Worm (Caenorhabditis elegans) whole organism, midembryonic: Measurements from ENCODE around the gene K09C4.10.
A peak's percentile ranks its signal among the peaks of the same experiment; 100 is the strongest.

ENCODE experiments used
- T22C8.4 ChIP-seq: fragments of 200-800 bp; sonication (Bioruptor generic); IDR thresholded peaks from 2 replicates; pipeline ENCODE4 v1.3.6; 2022; ENCODE audit warnings: missing genetic modification characterization, missing compliant biosample characterization
- cog-1 ChIP-seq: sonication (generic microtip); optimal IDR thresholded peaks from 2 replicates; lab custom pipeline; 2016; ENCODE audit warnings: missing genetic modification characterization, missing compliant biosample characterization
- flt-1 ChIP-seq: fragments of 200-800 bp; sonication (Bioruptor generic); IDR thresholded peaks from 2 replicates; pipeline ENCODE4 v1.3.6; 2022; ENCODE audit warnings: missing genetic modification characterization, missing compliant biosample characterization
- klf-2 ChIP-seq: fragments of 200-800 bp; sonication (Bioruptor generic); conservative IDR thresholded peaks from 2 replicates; pipeline ENCODE4 v1.3.6; 2022; ENCODE audit warnings: missing genetic modification reagents, missing genetic modification characterization, missing compliant biosample characterization
- med-1 ChIP-seq: sonication (generic microtip); optimal IDR thresholded peaks from 2 replicates; lab custom pipeline; 2017; ENCODE audit warnings: missing genetic modification characterization, mild to moderate bottlenecking, missing compliant biosample characterization, antibody characterized with exemption, missing genetic modification reagents; ENCODE audit not compliant: insufficient read depth
- ref-1 ChIP-seq: fragments of 200-800 bp; sonication (Bioruptor generic); conservative IDR thresholded peaks from 2 replicates; pipeline ENCODE4 v1.3.6; 2022; ENCODE audit warnings: missing genetic modification reagents, missing genetic modification characterization, missing compliant biosample characterization
- tab-1 ChIP-seq: fragments of 200-800 bp; sonication (Bioruptor generic); IDR thresholded peaks from 2 replicates; pipeline ENCODE4 v1.3.6; 2022; ENCODE audit warnings: missing genetic modification characterization, missing compliant biosample characterization
- ztf-23 ChIP-seq: fragments of 200-800 bp; sonication (Bioruptor generic); IDR thresholded peaks from 2 replicates; pipeline ENCODE4 v1.3.6; 2022; ENCODE audit warnings: missing genetic modification reagents, missing genetic modification characterization, missing compliant biosample characterization
- ztf-29 ChIP-seq: fragments of 200-800 bp; sonication (Bioruptor generic); IDR thresholded peaks from 2 replicates; pipeline ENCODE4 v1.3.6; 2022; ENCODE audit warnings: missing genetic modification reagents, missing genetic modification characterization, missing compliant biosample characterization

The K09C4.10 gene

DNA sequence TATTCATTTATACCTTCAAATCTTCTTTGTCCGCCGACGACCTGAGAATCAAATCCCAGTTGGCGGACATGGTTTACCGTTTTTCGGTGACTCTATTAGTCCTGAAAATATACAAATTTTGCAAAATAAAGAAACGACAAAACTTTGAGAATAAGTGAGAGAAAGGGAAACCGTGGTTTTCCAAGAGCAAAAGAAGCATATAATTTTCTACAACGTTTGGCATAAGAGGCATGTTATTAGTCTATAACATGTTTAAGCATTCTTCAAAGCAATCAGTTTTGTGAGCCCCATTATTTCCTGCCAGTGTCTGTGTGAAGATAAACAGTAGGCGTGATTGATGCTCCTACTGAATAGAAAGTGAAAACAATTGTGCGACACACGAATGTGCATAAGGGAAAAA lies at the start of gene K09C4.10:
TSS of gene K09C4.10 (minus strand) at position 101 of the 400 bp plus-strand sequence.
- TF ChIP-seq ref-1: no peak
- TF ChIP-seq med-1 (GFP tag; lab: Kevin White, UChicago): no peak
- no peak for TF ChIP-seq ztf-23 (GFP tag; lab: Robert Waterston, UW)
- TF ChIP-seq klf-2: no peak
- no peak for TF ChIP-seq cog-1 (tag; lab: Kevin White, UChicago)
- TF ChIP-seq tab-1 (GFP tag; lab: Robert Waterston, UW): no peak
- TF ChIP-seq ztf-29 (GFP tag; lab: Robert Waterston, UW): no peak
- TF ChIP-seq T22C8.4 (GFP tag; lab: Robert Waterston, UW): no peak
- no peak for TF ChIP-seq flt-1

DNA sequence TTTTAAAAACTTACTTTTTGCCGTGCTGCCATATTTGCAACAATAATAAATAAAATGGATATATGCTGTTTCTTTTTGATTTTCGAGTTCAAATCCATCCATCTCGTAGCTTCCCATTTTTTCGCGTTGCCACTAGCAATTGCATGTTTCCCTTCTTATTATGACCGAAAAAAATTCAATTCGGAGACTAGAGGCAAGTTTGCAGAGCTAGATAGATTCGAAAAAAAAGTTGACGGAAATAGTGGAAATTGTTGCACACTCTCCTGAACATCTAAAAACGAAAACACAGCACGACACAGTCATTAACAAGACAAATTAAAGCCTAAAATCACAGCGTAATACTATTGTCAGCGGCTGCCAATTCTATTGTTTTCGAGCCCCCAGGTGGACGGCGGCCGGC lies 46.1 kb upstream of the K09C4.10 start, which contains the start of gene F11D5.6:
TSS of gene F11D5.6 (minus strand) at position 101 of the 400 bp plus-strand sequence.
- TF ChIP-seq T22C8.4 (GFP tag; lab: Robert Waterston, UW) (no peak), klf-2 (no peak), ref-1 (no peak), tab-1 (GFP tag; lab: Robert Waterston, UW) (no peak), ztf-29 (GFP tag; lab: Robert Waterston, UW) (no peak), ztf-23 (GFP tag; lab: Robert Waterston, UW) (no peak), cog-1 (tag; lab: Kevin White, UChicago) (no peak), flt-1 (no peak), med-1 (GFP tag; lab: Kevin White, UChicago) (no peak)

DNA sequence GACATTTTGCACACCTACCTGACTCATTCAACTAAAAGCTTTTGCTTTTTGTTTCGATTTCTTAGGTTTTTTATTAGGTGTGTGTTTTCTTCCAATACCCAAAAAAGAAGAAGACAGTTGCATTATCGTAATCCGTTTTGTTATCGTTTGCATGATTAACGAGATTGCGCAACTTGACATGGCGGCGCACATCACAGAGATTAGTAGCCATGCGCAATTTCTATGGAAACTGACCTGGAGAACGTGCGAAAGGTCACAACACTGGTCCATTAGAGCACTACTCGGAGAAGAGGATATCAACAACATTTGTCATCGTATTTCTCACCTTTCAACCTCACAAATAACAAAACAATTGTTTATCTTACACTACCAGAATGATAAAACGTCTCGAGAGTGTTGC lies 36.8 kb upstream of the K09C4.10 start:
- TF ChIP-seq T22C8.4 (GFP tag; lab: Robert Waterston, UW): no peak
- TF ChIP-seq klf-2: no peak
- no peak for TF ChIP-seq ref-1
- TF ChIP-seq ztf-23 (GFP tag; lab: Robert Waterston, UW): no peak
- no peak for TF ChIP-seq ztf-29 (GFP tag; lab: Robert Waterston, UW)
- TF ChIP-seq tab-1 (GFP tag; lab: Robert Waterston, UW): no peak
- no peak for TF ChIP-seq flt-1
- TF ChIP-seq cog-1 (tag; lab: Kevin White, UChicago): no peak
- no peak for TF ChIP-seq med-1 (GFP tag; lab: Kevin White, UChicago)

DNA sequence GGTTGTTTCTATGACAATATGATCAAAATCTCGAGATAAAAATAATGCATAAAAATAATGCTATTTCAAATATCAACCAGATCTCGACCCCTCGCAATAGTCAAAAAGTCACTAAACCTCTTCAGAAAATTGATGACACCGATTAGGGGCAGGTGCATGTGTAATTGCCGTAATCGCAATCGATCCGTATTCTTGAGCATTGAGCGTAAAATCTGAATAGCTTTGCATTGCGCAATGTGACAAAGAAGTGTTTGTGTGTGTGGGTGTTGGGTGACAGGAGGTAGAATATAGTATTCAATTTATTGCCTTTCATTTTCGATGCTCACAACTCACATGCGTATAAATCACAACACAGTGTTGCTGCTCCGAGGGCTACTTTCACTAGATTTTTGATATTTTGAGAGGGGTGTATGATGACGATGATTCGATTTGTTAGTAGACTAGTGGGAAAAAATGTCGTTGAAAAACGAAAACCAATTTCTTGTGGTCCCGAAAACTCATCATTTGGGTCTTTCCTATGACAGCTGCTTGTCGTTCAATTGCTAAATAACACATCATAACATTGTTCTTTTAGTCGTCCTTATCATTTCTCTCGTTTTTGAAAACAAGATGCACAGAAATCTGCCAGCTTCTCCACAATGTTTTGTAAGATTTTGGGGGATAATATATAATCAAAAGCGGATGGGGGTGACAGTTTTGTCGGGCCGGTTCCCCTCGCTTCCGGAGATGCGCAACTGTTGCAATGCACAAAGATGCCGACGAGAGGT lies 36.0 kb upstream of the K09C4.10 start:
- no peak for TF ChIP-seq cog-1 (tag; lab: Kevin White, UChicago)
- TF ChIP-seq flt-1: no peak

DNA sequence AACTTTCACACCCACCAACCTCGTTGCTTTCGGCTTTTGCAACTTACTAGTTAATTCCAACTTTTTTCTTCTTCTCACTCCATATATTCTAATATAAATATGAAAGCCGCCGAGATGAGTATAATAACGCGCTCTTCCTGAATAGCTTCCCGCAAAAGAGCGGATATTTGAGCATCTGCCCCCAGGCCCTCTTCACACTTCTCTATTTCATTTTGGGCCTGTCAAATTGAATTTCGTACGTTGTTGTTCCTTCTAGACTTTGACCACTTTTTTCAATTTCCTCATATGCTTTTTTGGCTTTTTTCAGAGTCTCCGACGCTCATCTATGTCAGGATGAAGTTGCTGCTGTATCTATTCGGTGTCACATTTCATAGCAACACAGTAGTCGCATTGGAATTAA lies 35.0 kb upstream of the K09C4.10 start, which contains the start of gene ddr-2:
TSS of gene ddr-2 (plus strand) at position 301 of the 400 bp plus-strand sequence.
- TF ChIP-seq cog-1 (tag; lab: Kevin White, UChicago): no peak
- TF ChIP-seq flt-1: no peak
- no peak for TF ChIP-seq T22C8.4 (GFP tag; lab: Robert Waterston, UW)
- TF ChIP-seq ztf-23 (GFP tag; lab: Robert Waterston, UW): no peak
- no peak for TF ChIP-seq klf-2
- no peak for TF ChIP-seq ztf-29 (GFP tag; lab: Robert Waterston, UW)
- no peak for TF ChIP-seq tab-1 (GFP tag; lab: Robert Waterston, UW)
- TF ChIP-seq ref-1: no peak
- no peak for TF ChIP-seq med-1 (GFP tag; lab: Kevin White, UChicago)

DNA sequence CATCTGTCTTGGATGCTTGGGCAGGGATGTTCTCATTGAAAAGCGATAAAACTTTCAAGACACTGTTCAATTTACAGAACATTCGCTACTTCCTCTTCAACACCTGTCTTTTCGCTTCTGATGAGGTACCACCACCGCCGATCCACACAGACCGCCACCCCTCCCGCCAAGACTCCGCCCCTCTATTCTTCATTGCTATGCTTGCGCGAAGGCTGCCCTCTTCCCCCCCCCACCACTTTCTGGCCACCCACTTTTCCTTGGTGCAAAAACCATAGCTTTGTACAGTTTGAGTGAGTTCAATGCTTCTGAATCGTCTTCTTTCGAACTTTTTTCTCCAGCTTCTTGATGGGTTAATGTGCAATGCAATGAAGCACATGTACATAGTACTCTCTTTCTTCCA lies 33.9 kb upstream of the K09C4.10 start:
- TF ChIP-seq ztf-29 (GFP tag; lab: Robert Waterston, UW): no peak
- TF ChIP-seq flt-1: peak; percentile 64
- no peak for TF ChIP-seq T22C8.4 (GFP tag; lab: Robert Waterston, UW)
- no peak for TF ChIP-seq med-1 (GFP tag; lab: Kevin White, UChicago)
- TF ChIP-seq tab-1 (GFP tag; lab: Robert Waterston, UW): no peak
- TF ChIP-seq ref-1: no peak
- no peak for TF ChIP-seq ztf-23 (GFP tag; lab: Robert Waterston, UW)
- TF ChIP-seq klf-2: no peak

DNA sequence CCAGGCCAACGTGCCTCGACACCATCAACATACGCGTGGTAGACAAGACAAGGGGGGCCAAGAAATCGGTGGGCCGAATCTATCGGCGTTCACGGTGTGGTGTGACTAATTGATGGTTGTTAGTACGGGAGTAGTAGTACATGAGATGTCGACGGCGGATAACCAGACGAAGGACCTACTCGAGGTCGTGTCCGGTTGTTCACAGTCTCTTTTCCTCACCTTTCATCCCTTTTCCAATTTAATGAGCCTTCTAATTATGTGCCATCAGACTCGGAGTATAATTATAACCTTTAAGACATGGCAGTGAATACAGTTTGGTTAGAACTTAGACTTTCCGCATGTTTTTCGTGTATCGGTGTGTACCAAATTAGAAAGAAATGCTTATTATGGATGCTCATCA lies 30.7 kb upstream of the K09C4.10 start:
- TF ChIP-seq tab-1 (GFP tag; lab: Robert Waterston, UW): no peak

DNA sequence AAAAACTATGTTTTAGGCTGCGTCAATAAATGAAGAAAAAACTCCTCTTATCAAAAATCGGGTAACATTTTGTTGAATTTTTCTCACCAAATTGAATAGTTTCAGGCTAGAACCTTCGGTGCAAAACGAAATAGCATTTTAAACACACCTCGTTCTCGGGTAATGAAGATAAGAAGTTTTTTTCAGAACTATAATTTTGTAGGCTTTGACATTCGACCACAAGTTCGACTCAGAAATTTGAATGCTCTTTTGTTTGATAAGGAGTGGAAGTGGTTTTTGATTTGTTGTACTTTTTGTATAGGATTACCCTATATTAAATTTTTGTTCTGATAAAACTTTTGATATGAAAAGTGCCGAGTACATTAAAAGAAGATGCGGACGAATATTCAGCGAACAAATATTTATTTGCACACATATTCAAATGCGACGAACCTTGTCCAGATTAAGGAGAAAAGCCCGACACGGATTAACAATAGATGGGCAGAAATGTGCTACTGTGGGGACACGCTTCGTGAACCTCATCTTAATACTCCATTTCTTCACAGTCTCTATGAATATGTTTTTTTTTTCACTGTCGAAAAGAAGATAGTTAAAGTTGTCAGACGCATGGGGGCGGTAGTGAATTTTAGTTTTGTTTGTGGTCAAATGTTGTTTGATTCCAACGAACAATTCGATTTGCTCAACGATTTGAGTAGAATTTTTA lies 26.7 kb upstream of the K09C4.10 start:
- TF ChIP-seq ztf-23 (GFP tag; lab: Robert Waterston, UW) (no peak), flt-1 (no peak), cog-1 (tag; lab: Kevin White, UChicago) (no peak), ztf-29 (GFP tag; lab: Robert Waterston, UW) (no peak), T22C8.4 (GFP tag; lab: Robert Waterston, UW) (no peak), ref-1 (no peak), klf-2 (no peak), med-1 (GFP tag; lab: Kevin White, UChicago) (no peak), tab-1 (GFP tag; lab: Robert Waterston, UW) (no peak)

ce11 chrX:3304068-3304467 lies 24.0 kb upstream of the K09C4.10 start, which contains the start of gene F11D5.7:
Gene F11D5.7, plus strand, starts transcription at chrX:3304368.
- TF ChIP-seq klf-2: no peak
- no peak for TF ChIP-seq med-1 (GFP tag; lab: Kevin White, UChicago)
- TF ChIP-seq ztf-23 (GFP tag; lab: Robert Waterston, UW): no peak
- TF ChIP-seq flt-1: no peak
- no peak for TF ChIP-seq ztf-29 (GFP tag; lab: Robert Waterston, UW)
- no peak for TF ChIP-seq tab-1 (GFP tag; lab: Robert Waterston, UW)
- TF ChIP-seq T22C8.4 (GFP tag; lab: Robert Waterston, UW): no peak
- no peak for TF ChIP-seq ref-1
- no peak for TF ChIP-seq cog-1 (tag; lab: Kevin White, UChicago)
